Fruit fly (Drosophila melanogaster) whole organism, embryonic: Measurements from ENCODE around the gene CG12974.

Experiments used
- Abd-B ChIP-seq: fragments of 200-800 bp; sonication (Bioruptor generic); optimal IDR thresholded peaks from 2 replicates; lab custom pipeline; 2018; ENCODE audit warnings: missing biosample characterization, mild to moderate bottlenecking, missing genetic modification characterization, moderate library complexity
- Atf6 ChIP-seq: fragments of 200-800 bp; sonication (Bioruptor generic); IDR thresholded peaks from 2 replicates; pipeline ENCODE4 v1.3.6; 2022; ENCODE audit warnings: missing biosample characterization, missing genetic modification characterization
- CG11247 ChIP-seq: fragments of 200-800 bp; sonication (Bioruptor generic); IDR thresholded peaks from 2 replicates; pipeline ENCODE4 v1.3.6; 2022; ENCODE audit warnings: missing biosample characterization, missing genetic modification characterization
- CG12744 ChIP-seq: fragments of 200-800 bp; sonication (Bioruptor generic); optimal IDR thresholded peaks from 2 replicates; lab custom pipeline; 2016; ENCODE audit warnings: missing biosample characterization, missing genetic modification characterization
- CG12942 ChIP-seq: fragments of 200-800 bp; sonication (Bioruptor generic); optimal IDR thresholded peaks from 3 replicates; lab custom pipeline; 2016; ENCODE audit warnings: missing biosample characterization, missing genetic modification characterization
- CG13894 ChIP-seq: fragments of 200-800 bp; sonication (Bioruptor generic); optimal IDR thresholded peaks from 3 replicates; lab custom pipeline; 2018; ENCODE audit warnings: missing biosample characterization, mild to moderate bottlenecking, missing genetic modification characterization, moderate library complexity
- CG15073 ChIP-seq: fragments of 200-800 bp; sonication (Bioruptor generic); optimal IDR thresholded peaks from 2 replicates; lab custom pipeline; 2016; ENCODE audit warnings: missing biosample characterization, missing genetic modification characterization
- CG1602 ChIP-seq: fragments of 200-800 bp; sonication (Bioruptor generic); optimal IDR thresholded peaks from 3 replicates; lab custom pipeline; 2016; ENCODE audit warnings: missing biosample characterization, missing genetic modification characterization
- CG16863 ChIP-seq: fragments of 200-800 bp; sonication (Bioruptor generic); optimal IDR thresholded peaks from 3 replicates; lab custom pipeline; 2016; ENCODE audit warnings: missing biosample characterization, missing genetic modification characterization
- CG17328 ChIP-seq: fragments of 200-800 bp; sonication (Bioruptor generic); IDR thresholded peaks from 2 replicates; pipeline ENCODE4 v1.3.6; 2022; ENCODE audit warnings: missing biosample characterization, missing genetic modification characterization
- CG3281 ChIP-seq: fragments of 200-800 bp; sonication (Bioruptor generic); optimal IDR thresholded peaks from 3 replicates; lab custom pipeline; 2017; ENCODE audit warnings: missing biosample characterization, mild to moderate bottlenecking, missing genetic modification characterization
- CG34224 ChIP-seq: fragments of 200-800 bp; sonication (Bioruptor generic); IDR thresholded peaks from 3 replicates; pipeline ENCODE4 v1.3.6; 2022; ENCODE audit warnings: missing biosample characterization, missing genetic modification characterization; ENCODE audit not compliant: partially characterized antibody
- CG4707 ChIP-seq: fragments of 200-800 bp; sonication (Bioruptor generic); optimal IDR thresholded peaks from 2 replicates; lab custom pipeline; 2018; ENCODE audit warnings: missing biosample characterization, mild to moderate bottlenecking, missing genetic modification characterization, moderate library complexity
- CG8944 ChIP-seq: fragments of 200-800 bp; sonication (Bioruptor generic); optimal IDR thresholded peaks from 3 replicates; lab custom pipeline; 2016; ENCODE audit warnings: missing biosample characterization, missing genetic modification characterization
- CG9817 ChIP-seq: fragments of 200-800 bp; sonication (Bioruptor generic); optimal IDR thresholded peaks from 2 replicates; lab custom pipeline; 2018; ENCODE audit warnings: missing biosample characterization, mild to moderate bottlenecking, missing genetic modification characterization, moderate library complexity
- Dad ChIP-seq: fragments of 200-800 bp; sonication (Bioruptor generic); optimal IDR thresholded peaks from 3 replicates; lab custom pipeline; 2016; ENCODE audit warnings: missing biosample characterization, missing genetic modification characterization
- Dek ChIP-seq: fragments of 200-800 bp; sonication (Bioruptor generic); optimal IDR thresholded peaks from 3 replicates; lab custom pipeline; 2019; ENCODE audit warnings: missing biosample characterization, mild to moderate bottlenecking, missing genetic modification characterization, moderate library complexity
- Ets65A ChIP-seq: fragments of 200-800 bp; sonication (Bioruptor generic); peaks from one replicate; lab custom pipeline; 2016; ENCODE audit warnings: missing biosample characterization, missing genetic modification characterization
- Gsc ChIP-seq: fragments of 200-800 bp; sonication (Bioruptor generic); IDR thresholded peaks from 2 replicates; pipeline ENCODE4 v1.3.6; 2022; ENCODE audit warnings: missing biosample characterization, missing genetic modification characterization
- Hr3 ChIP-seq: fragments of 200-800 bp; sonication (Bioruptor generic); optimal IDR thresholded peaks from 3 replicates; lab custom pipeline; 2016; ENCODE audit warnings: missing biosample characterization, missing genetic modification characterization
- Hr39 ChIP-seq: fragments of >200 bp; optimal IDR thresholded peaks from 2 replicates; lab custom pipeline; 2017
- Lhr ChIP-seq: fragments of 200-800 bp; sonication (Bioruptor generic); optimal IDR thresholded peaks from 3 replicates; lab custom pipeline; 2017; ENCODE audit warnings: mild to moderate bottlenecking, missing biosample characterization, missing genetic modification reagents, missing genetic modification characterization
- MESR4 ChIP-seq: fragments of 200-800 bp; sonication (Bioruptor generic); optimal IDR thresholded peaks from 2 replicates; lab custom pipeline; 2018; ENCODE audit warnings: missing biosample characterization, mild to moderate bottlenecking, missing genetic modification characterization, moderate library complexity
- NC2β ChIP-seq: fragments of 200-800 bp; sonication (Bioruptor generic); optimal IDR thresholded peaks from 2 replicates; lab custom pipeline; 2016; ENCODE audit warnings: missing biosample characterization, missing genetic modification characterization
- Six4 ChIP-seq: fragments of 200-800 bp; sonication (Bioruptor generic); optimal IDR thresholded peaks from 2 replicates; lab custom pipeline; 2016; ENCODE audit warnings: missing biosample characterization, missing genetic modification characterization
- abd-A ChIP-seq: fragments of 200-800 bp; sonication (Bioruptor generic); optimal IDR thresholded peaks from 3 replicates; lab custom pipeline; 2019; ENCODE audit warnings: missing biosample characterization, mild to moderate bottlenecking, missing genetic modification characterization, moderate library complexity
- ap ChIP-seq: fragments of 200-800 bp; sonication (Bioruptor generic); IDR thresholded peaks from 2 replicates; pipeline ENCODE4 v1.3.6; 2022; ENCODE audit warnings: missing biosample characterization, missing genetic modification characterization
- bsh ChIP-seq, 2 experiments: fragments of 200-800 bp; sonication (Bioruptor generic); optimal IDR thresholded peaks; 2 replicates each; lab custom pipeline; 2017 to 2018; ENCODE audit warnings: mild to moderate bottlenecking in 2 of 2, missing biosample characterization in 2 of 2, missing genetic modification characterization in 2 of 2, moderate library complexity in 1 of 2
- caup ChIP-seq: fragments of 200-800 bp; sonication (Bioruptor generic); optimal IDR thresholded peaks from 3 replicates; lab custom pipeline; 2017; ENCODE audit warnings: missing biosample characterization, mild to moderate bottlenecking, missing genetic modification characterization, moderate library complexity; ENCODE audit not compliant: severe bottlenecking
- chinmo ChIP-seq: fragments of 200-800 bp; sonication (Bioruptor generic); IDR thresholded peaks from 4 replicates; pipeline ENCODE4 v1.3.6; 2022; ENCODE audit warnings: missing biosample characterization, missing genetic modification characterization; ENCODE audit not compliant: partially characterized antibody
- crc ChIP-seq: fragments of 200-800 bp; sonication (Bioruptor generic); optimal IDR thresholded peaks from 2 replicates; lab custom pipeline; 2016; ENCODE audit warnings: missing biosample characterization, missing genetic modification characterization
- croc ChIP-seq: fragments of 200-800 bp; sonication (Bioruptor generic); conservative IDR thresholded peaks from 3 replicates; pipeline ENCODE4 v1.3.6; 2022; ENCODE audit warnings: missing biosample characterization, missing genetic modification characterization
- gem ChIP-seq: fragments of 200-800 bp; sonication (Bioruptor generic); optimal IDR thresholded peaks from 2 replicates; lab custom pipeline; 2019; ENCODE audit warnings: missing biosample characterization, mild to moderate bottlenecking, missing genetic modification characterization, moderate library complexity
- grau ChIP-seq: fragments of 200-800 bp; optimal IDR thresholded peaks from 3 replicates; lab custom pipeline; 2019; ENCODE audit warnings: missing biosample characterization, mild to moderate bottlenecking, missing genetic modification characterization, moderate library complexity
- knrl ChIP-seq: fragments of 200-800 bp; sonication (Bioruptor generic); IDR thresholded peaks from 3 replicates; pipeline ENCODE4 v1.3.6; 2022; ENCODE audit warnings: missing biosample characterization, missing genetic modification characterization; ENCODE audit not compliant: partially characterized antibody
- lola ChIP-seq, 3 experiments: fragments of >200 bp in 2 of 3; fragments of 200-800 bp in 1 of 3; sonication (Bioruptor generic) in 1 of 3; optimal IDR thresholded peaks; 2 replicates each; lab custom pipeline; 2017 to 2019; ENCODE audit warnings: missing biosample characterization in 3 of 3, missing genetic modification characterization in 3 of 3, mild to moderate bottlenecking in 1 of 3, moderate library complexity in 1 of 3
- nerfin-2 ChIP-seq: fragments of 200-800 bp; sonication (Bioruptor generic); IDR thresholded peaks from 2 replicates; pipeline ENCODE4 v1.3.6; 2022; ENCODE audit warnings: missing biosample characterization, missing genetic modification characterization; ENCODE audit not compliant: partially characterized antibody
- org-1 ChIP-seq: fragments of 200-800 bp; sonication (Bioruptor generic); optimal IDR thresholded peaks from 2 replicates; lab custom pipeline; 2017; ENCODE audit warnings: missing biosample characterization, missing genetic modification characterization
- prd ChIP-seq, 3 experiments: fragments of >200 bp in 2 of 3; fragments of 200-800 bp in 1 of 3; sonication (Bioruptor generic) in 1 of 3; optimal IDR thresholded peaks in 2 of 3; IDR thresholded peaks in 1 of 3; 2 replicates in 2 of 3; 3 replicates in 1 of 3; pipeline versions ENCODE4 v1.3.6 to Lab custom; 2017 to 2022; ENCODE audit warnings: missing biosample characterization in 1 of 3, missing genetic modification characterization in 1 of 3
- repo ChIP-seq: fragments of 200-800 bp; sonication (Bioruptor generic); optimal IDR thresholded peaks from 2 replicates; lab custom pipeline; 2016; ENCODE audit warnings: missing biosample characterization, missing genetic modification characterization
- sd ChIP-seq: fragments of 200-800 bp; sonication (Bioruptor generic); optimal IDR thresholded peaks from 3 replicates; lab custom pipeline; 2018; ENCODE audit warnings: missing biosample characterization, mild to moderate bottlenecking, missing genetic modification characterization, moderate library complexity
- sens ChIP-seq: fragments of 200-800 bp; sonication (Bioruptor generic); peaks from one replicate; lab custom pipeline; 2016; ENCODE audit warnings: missing biosample characterization, missing genetic modification characterization
- shn ChIP-seq: fragments of 200-800 bp; sonication (Bioruptor generic); optimal IDR thresholded peaks from 3 replicates; lab custom pipeline; 2016; ENCODE audit warnings: missing biosample characterization, missing genetic modification characterization
- twi ChIP-seq: fragments of 200-800 bp; optimal IDR thresholded peaks from 2 replicates; lab custom pipeline; 2019; ENCODE audit warnings: missing biosample characterization, mild to moderate bottlenecking, missing genetic modification characterization, moderate library complexity

CG12974 gene

dm6 chr3L:21299203-21299602, 13.4 kb upstream of the CG12974 start:
- TF ChIP-seq org-1 (no peak), CG1602 (GFP tag; lab: Kevin White, UChicago) (no peak), Six4 (GFP tag; lab: Kevin White, UChicago) (no peak), crc (GFP tag; lab: Kevin White, UChicago) (no peak), CG13894 (tag; lab: Kevin White, UChicago) (peak; percentile 45), Lhr (GFP tag; lab: Kevin White, UChicago) (no peak), Ets65A (GFP tag; lab: Kevin White, UChicago) (no peak), CG34224 (GFP tag; lab: Robert Waterston, UW) (no peak), nerfin-2 (no peak), ap (no peak), CG16863 (GFP tag; lab: Kevin White, UChicago) (no peak), twi (tag; lab: Kevin White, UChicago) (no peak), sd (peak; percentile 82), lola (GFP tag; optimal IDR thresholded peaks at IDR 0.05; lab: Kevin White, UChicago) (no peak), croc (GFP tag; lab: Robert Waterston, UW) (no peak), grau (tag; lab: Kevin White, UChicago) (no peak), repo (no peak), CG11247 (GFP tag; lab: Robert Waterston, UW) (no peak), abd-A (tag; lab: Kevin White, UChicago) (peak; percentile 86), chinmo (GFP tag; lab: Robert Waterston, UW) (0 out of 4 replicates have a peak, but pooled peaks have one; percentile 37), caup (GFP tag; lab: Kevin White, UChicago) (no peak), knrl (GFP tag; lab: Robert Waterston, UW) (no peak), Abd-B (GFP tag; lab: Kevin White, UChicago) (no peak)

DNA sequence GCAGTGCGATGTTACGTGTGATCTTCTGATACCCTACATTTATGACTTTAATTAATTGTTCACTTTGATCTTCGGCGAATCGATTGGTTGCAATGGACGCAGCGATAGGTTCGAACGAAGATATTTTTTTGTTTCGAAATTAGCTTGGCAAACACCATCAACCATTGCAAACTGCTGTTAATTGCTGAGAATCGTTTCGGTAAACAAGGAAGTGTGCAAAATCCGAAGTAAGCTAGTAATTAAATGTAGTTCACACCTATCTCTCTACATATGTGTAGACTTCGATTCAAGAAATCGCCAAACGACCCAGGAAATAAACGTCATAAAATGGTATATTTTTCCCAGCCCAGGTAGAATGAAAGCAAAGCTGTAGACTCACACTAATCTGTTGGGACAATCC, 12.6 kb upstream of the CG12974 start, which contains the start of gene CG43702:
TSS of gene CG43702 (plus strand) at position 301 of the 400 bp plus-strand sequence.
- TF ChIP-seq CG3281 (GFP tag; lab: Kevin White, UChicago), result no peak
- TF ChIP-seq sens, result peak; percentile 22

- TF ChIP-seq CG12942 (GFP tag; lab: Kevin White, UChicago) (no peak), Dad (GFP tag; lab: Kevin White, UChicago) (no peak), Hr3 (GFP tag; lab: Kevin White, UChicago) (no peak), CG8944 (GFP tag; lab: Kevin White, UChicago) (no peak), bsh (GFP tag; optimal IDR thresholded peaks at IDR 0.05; lab: Kevin White, UChicago) (no peak), prd (optimal IDR thresholded peaks at IDR 0.05; lab: Kevin White, UChicago) (no peak), prd (GFP tag; IDR thresholded peaks at IDR 0.05; lab: Robert Waterston, UW) (no peak), CG12744 (GFP tag; lab: Kevin White, UChicago) (no peak), Gsc (GFP tag; lab: Robert Waterston, UW) (no peak), CG15073 (GFP tag; lab: Kevin White, UChicago) (no peak), MESR4 (GFP tag; lab: Kevin White, UChicago) (no peak), Hr39 (no peak), shn (GFP tag; lab: Kevin White, UChicago) (no peak), CG17328 (GFP tag; lab: Robert Waterston, UW) (no peak), CG9817 (tag; lab: Kevin White, UChicago) (no peak), Dek (tag; lab: Kevin White, UChicago) (no peak), Atf6 (GFP tag; lab: Robert Waterston, UW) (no peak), NC2β (no peak), gem (tag; lab: Kevin White, UChicago) (no peak), CG4707 (GFP tag; lab: Kevin White, UChicago) (no peak)
These were observed 11.9 kb upstream of the CG12974 start, which contains the start of gene Edg78E for dm6 chr3L:21297703-21298102. Gene Edg78E, minus strand, starts transcription at chr3L:21297803.
